Fruit fly (Drosophila melanogaster) whole organism, larva: Measurements from ENCODE around the gene CG32087.

Experiments used
- noc ChIP-seq: fragments of 200-800 bp; sonication (Bioruptor generic); optimal IDR thresholded peaks from 3 replicates; lab custom pipeline; 2019; ENCODE audit warnings: missing biosample characterization, mild to moderate bottlenecking, missing genetic modification characterization, moderate library complexity

The CG32087 gene

dm6 chr3L:11707978-11708632, 23.8 kb upstream of the CG32087 start, which contains the start of gene CG11658:
CG11658 (minus strand) TSS chr3L:11708553.
- peak; percentile 12 for TF ChIP-seq noc

- no peak for TF ChIP-seq noc
Observed at dm6 chr3L:11708633-11709116, 23.3 kb upstream of the CG32087 start, which contains the start of the genes Ccdc56 and mtTFB1. Ccdc56 (plus strand) TSS chr3L:11708979. mtTFB1 (plus strand) TSS chr3L:11708979.

- no peak for TF ChIP-seq noc
Observed at dm6 chr3L:11711059-11711628, 20.8 kb upstream of the CG32087 start, which contains the start of gene crim. crim (minus strand) TSS chr3L:11711386.

dm6 chr3L:11711789-11712188, 20.2 kb upstream of the CG32087 start:
- no peak for TF ChIP-seq noc

- no peak for TF ChIP-seq noc
Observed at dm6 chr3L:11712839-11713238, 19.1 kb upstream of the CG32087 start.

dm6 chr3L:11715187-11715586, 16.8 kb upstream of the CG32087 start, which contains the start of gene CG14132:
CG14132 (minus strand) TSS chr3L:11715285.
- TF ChIP-seq noc, result no peak

dm6 chr3L:11716347-11716746, 15.6 kb upstream of the CG32087 start:
- no peak for TF ChIP-seq noc

dm6 chr3L:11716899-11717298, 15.0 kb upstream of the CG32087 start:
- TF ChIP-seq noc, result no peak

- TF ChIP-seq noc, result no peak
Observed at dm6 chr3L:11717300-11717699, 14.6 kb upstream of the CG32087 start.

- TF ChIP-seq noc, result no peak
Observed at dm6 chr3L:11717993-11718392, 13.9 kb upstream of the CG32087 start.

- no peak for TF ChIP-seq noc
Observed at dm6 chr3L:11720780-11721179, 11.2 kb upstream of the CG32087 start, which contains the start of gene Bmcp. Bmcp (plus strand) TSS chr3L:11720934.

dm6 chr3L:11721498-11721946, 10.4 kb upstream of the CG32087 start:
- TF ChIP-seq noc, result peak; percentile 83

dm6 chr3L:11728147-11728546, 3.8 kb upstream of the CG32087 start, which contains the start of gene sunn:
sunn (plus strand) TSS chr3L:11728348.
- no peak for TF ChIP-seq noc

dm6 chr3L:11751005-11751404, 19.1 kb downstream of the CG32087 start, which contains the start of gene Gr68a:
Gr68a (plus strand) TSS chr3L:11751305.
- TF ChIP-seq noc, result no peak

dm6 chr3L:11764930-11765329, 33.0 kb downstream of the CG32087 start:
- TF ChIP-seq noc, result no peak

dm6 chr3L:11765695-11766232, 33.8 kb downstream of the CG32087 start, which contains the start of gene loaf:
loaf (minus strand) TSS chr3L:11766182.
- TF ChIP-seq noc, result no peak

dm6 chr3L:11766563-11766962, 34.6 kb downstream of the CG32087 start:
- TF ChIP-seq noc, result no peak
